Worm (Caenorhabditis elegans) whole organism, young adult: ENCODE results near the gene B0547.2.

ENCODE experiments used
- B0336.3 ChIP-seq: fragments of 200-800 bp; sonication (Bioruptor generic); IDR thresholded peaks from 2 replicates; pipeline ENCODE4 v1.3.6; 2022; ENCODE audit warnings: missing genetic modification characterization, missing compliant biosample characterization
- F52B5.7 ChIP-seq: sonication (generic microtip); optimal IDR thresholded peaks from 2 replicates; lab custom pipeline; 2016; ENCODE audit warnings: mild to moderate bottlenecking, missing genetic modification characterization, missing compliant biosample characterization
- K12H6.12 ChIP-seq: fragments of 200-800 bp; sonication (Bioruptor generic); optimal IDR thresholded peaks from 2 replicates; lab custom pipeline; 2018; ENCODE audit warnings: mild to moderate bottlenecking, missing genetic modification characterization, missing compliant biosample characterization
- Y53G8AR.9 ChIP-seq: fragments of 200-800 bp; sonication (Bioruptor generic); conservative IDR thresholded peaks from 2 replicates; pipeline ENCODE4 v1.3.6; 2022; ENCODE audit warnings: missing genetic modification reagents, missing genetic modification characterization, missing compliant biosample characterization
- ama-1 ChIP-seq, 3 experiments: fragments of 150-350 bp in 1 of 3; sonication (generic microtip) in 2 of 3; optimal IDR thresholded peaks; 2 replicates each; lab custom pipeline; 2014 to 2018; ENCODE audit warnings: missing biosample characterization in 2 of 3, missing genetic modification characterization in 2 of 3, missing genetic modification reagents in 2 of 3
- aptf-2 ChIP-seq: fragments of 200-800 bp; sonication (Bioruptor generic); conservative IDR thresholded peaks from 2 replicates; pipeline ENCODE4 v1.3.6; 2022; ENCODE audit warnings: missing genetic modification reagents, missing genetic modification characterization, missing compliant biosample characterization
- attf-3 ChIP-seq: fragments of 200-800 bp; sonication (Bioruptor generic); conservative IDR thresholded peaks from 2 replicates; pipeline ENCODE4 v1.3.6; 2022; ENCODE audit warnings: missing genetic modification reagents, missing genetic modification characterization, missing compliant biosample characterization
- attf-5 ChIP-seq: fragments of 200-800 bp; sonication (Bioruptor generic); optimal IDR thresholded peaks from 2 replicates; lab custom pipeline; 2018; ENCODE audit warnings: mild to moderate bottlenecking, missing genetic modification characterization, missing compliant biosample characterization
- ccch-3 ChIP-seq: fragments of 200-800 bp; sonication (Bioruptor generic); optimal IDR thresholded peaks from 2 replicates; lab custom pipeline; 2018; ENCODE audit warnings: mild to moderate bottlenecking, missing genetic modification characterization, missing compliant biosample characterization
- cebp-1 ChIP-seq, 2 experiments: fragments of 200-800 bp in 1 of 2; sonication (Bioruptor generic) in 1 of 2; sonication (generic microtip) in 1 of 2; IDR thresholded peaks in 1 of 2; optimal IDR thresholded peaks in 1 of 2; 2 replicates each; pipeline versions ENCODE4 v1.3.6 to Lab custom; 2017 to 2022; ENCODE audit warnings: missing compliant biosample characterization in 2 of 2, missing genetic modification characterization in 2 of 2, mild to moderate bottlenecking in 1 of 2, missing genetic modification reagents in 1 of 2, moderate library complexity in 1 of 2
- chd-7 ChIP-seq: sonication (generic microtip); optimal IDR thresholded peaks from 2 replicates; lab custom pipeline; 2016; ENCODE audit warnings: mild to moderate bottlenecking, missing genetic modification characterization, moderate library complexity, missing compliant biosample characterization
- dox-1 ChIP-seq: fragments of 200-800 bp; sonication (Bioruptor generic); IDR thresholded peaks from 2 replicates; pipeline ENCODE4 v1.3.6; 2022; ENCODE audit warnings: missing genetic modification reagents, missing genetic modification characterization, missing compliant biosample characterization
- ekl-4 ChIP-seq: fragments of 200-800 bp; sonication (Bioruptor generic); IDR thresholded peaks from 2 replicates; pipeline ENCODE4 v1.3.6; 2022; ENCODE audit warnings: missing genetic modification reagents, missing genetic modification characterization, missing compliant biosample characterization
- fkh-3 ChIP-seq: sonication (generic microtip); optimal IDR thresholded peaks from 2 replicates; lab custom pipeline; 2016; ENCODE audit warnings: mild to moderate bottlenecking, missing genetic modification characterization, missing compliant biosample characterization
- hmg-1.2 ChIP-seq: fragments of 200-800 bp; sonication (Bioruptor generic); IDR thresholded peaks from 2 replicates; pipeline ENCODE4 v1.3.6; 2022; ENCODE audit warnings: missing genetic modification reagents, missing genetic modification characterization, missing compliant biosample characterization
- lin-26 ChIP-seq: fragments of 200-800 bp; sonication (Bioruptor generic); IDR thresholded peaks from 2 replicates; pipeline ENCODE4 v1.3.6; 2022; ENCODE audit warnings: missing genetic modification reagents, missing genetic modification characterization, missing compliant biosample characterization
- lin-40 ChIP-seq: sonication (generic microtip); optimal IDR thresholded peaks from 2 replicates; lab custom pipeline; 2016; ENCODE audit warnings: missing genetic modification characterization, mild to moderate bottlenecking, missing compliant biosample characterization, missing genotype, missing genetic modification reagents
- lir-1 ChIP-seq: fragments of 200-800 bp; sonication (Bioruptor generic); conservative IDR thresholded peaks from 2 replicates; pipeline ENCODE4 v1.3.6; 2022; ENCODE audit warnings: missing genetic modification reagents, missing genetic modification characterization, missing compliant biosample characterization
- lsy-27 ChIP-seq: sonication (generic microtip); optimal IDR thresholded peaks from 2 replicates; lab custom pipeline; 2017; ENCODE audit warnings: missing genetic modification characterization, mild to moderate bottlenecking, missing compliant biosample characterization, antibody characterized with exemption, missing genotype, borderline replicate concordance; ENCODE audit not compliant: insufficient read depth
- madf-3 ChIP-seq: fragments of 200-800 bp; sonication (Bioruptor generic); IDR thresholded peaks from 2 replicates; pipeline ENCODE4 v1.3.6; 2022; ENCODE audit warnings: missing genetic modification reagents, missing genetic modification characterization, missing compliant biosample characterization
- madf-6 ChIP-seq: fragments of 200-800 bp; sonication (Bioruptor generic); IDR thresholded peaks from 2 replicates; pipeline ENCODE4 v1.3.6; 2022; ENCODE audit warnings: missing genetic modification reagents, missing genetic modification characterization, missing compliant biosample characterization
- mel-28 ChIP-seq: sonication (generic microtip); optimal IDR thresholded peaks from 2 replicates; lab custom pipeline; 2016; ENCODE audit warnings: borderline replicate concordance, mild to moderate bottlenecking, missing genetic modification characterization, missing compliant biosample characterization
- nhr-120 ChIP-seq: fragments of 200-800 bp; sonication (Bioruptor generic); IDR thresholded peaks from 2 replicates; pipeline ENCODE4 v1.3.6; 2022; ENCODE audit warnings: missing genetic modification characterization, missing compliant biosample characterization
- nhr-80 ChIP-seq: sonication (generic microtip); optimal IDR thresholded peaks from 2 replicates; lab custom pipeline; 2016; ENCODE audit warnings: missing genetic modification characterization, missing compliant biosample characterization
- pbrm-1 ChIP-seq: fragments of 200-800 bp; sonication (Bioruptor generic); IDR thresholded peaks from 2 replicates; pipeline ENCODE4 v1.3.6; 2022; ENCODE audit warnings: missing genetic modification reagents, missing genetic modification characterization, missing compliant biosample characterization
- pha-4 ChIP-seq: fragments of 150-350 bp; sonication (generic microtip); optimal IDR thresholded peaks from 2 replicates; lab custom pipeline; 2014; ENCODE audit warnings: missing biosample characterization, missing genetic modification reagents, missing genetic modification characterization
- snpc-1.3 ChIP-seq: sonication (generic microtip); optimal IDR thresholded peaks from 2 replicates; lab custom pipeline; 2017; ENCODE audit warnings: missing genetic modification characterization, mild to moderate bottlenecking, missing compliant biosample characterization, antibody characterized with exemption, moderate library complexity, missing genotype, missing genetic modification reagents; ENCODE audit not compliant: insufficient read depth
- snpc-4 ChIP-seq, 5 experiments: fragments of 150-350 bp in 1 of 5; sonication (generic microtip) in 4 of 5; optimal IDR thresholded peaks; 2 replicates each; lab custom pipeline; 2014 to 2018; ENCODE audit warnings: missing genetic modification characterization in 5 of 5, missing biosample characterization in 3 of 5, antibody characterized with exemption in 2 of 5, mild to moderate bottlenecking in 2 of 5, missing compliant biosample characterization in 2 of 5, missing genotype in 2 of 5, moderate library complexity in 2 of 5, missing genetic modification reagents in 1 of 5
- somi-1 ChIP-seq: fragments of 200-800 bp; sonication (Bioruptor generic); optimal IDR thresholded peaks from 2 replicates; lab custom pipeline; 2018; ENCODE audit warnings: mild to moderate bottlenecking, missing genetic modification characterization, missing compliant biosample characterization
- tbp1 ChIP-seq: fragments of 200-800 bp; sonication (Bioruptor generic); optimal IDR thresholded peaks from 2 replicates; lab custom pipeline; 2018; ENCODE audit warnings: mild to moderate bottlenecking, missing genetic modification characterization, missing compliant biosample characterization
- zfh-2 ChIP-seq: fragments of 200-800 bp; sonication (Bioruptor generic); conservative IDR thresholded peaks from 2 replicates; pipeline ENCODE4 v1.3.6; 2022; ENCODE audit warnings: missing genetic modification reagents, missing genetic modification characterization, missing compliant biosample characterization

Gene B0547.2

ce11 chrIV:5600316-5600715, 45.5 kb upstream of the B0547.2 start (continued):
- no peak for TF ChIP-seq attf-3
- no peak for TF ChIP-seq ccch-3 (GFP tag; lab: Kevin White, UChicago)
- 0 out of 2 replicates have a peak, but pooled peaks have one; percentile 28 for TF ChIP-seq zfh-2 (GFP tag; lab: Robert Waterston, UW)
- no peak for TF ChIP-seq madf-6 (GFP tag; lab: Robert Waterston, UW)

- TF ChIP-seq F52B5.7, result no peak
- TF ChIP-seq ekl-4 (GFP tag; lab: Robert Waterston, UW), result no peak
- TF ChIP-seq snpc-4 (GFP tag; optimal IDR thresholded peaks at IDR 0.05; lab: Kevin White, UChicago), result no peak
- peak in 1 of 4 experiments; percentile 68 for TF ChIP-seq snpc-4 (tag; optimal IDR thresholded peaks at IDR 0.05; lab: Kevin White, UChicago)
These were observed 43.4 kb upstream of the B0547.2 start for ce11 chrIV:5602415-5602814.

- TF ChIP-seq cebp-1 (GFP tag; IDR thresholded peaks at IDR 0.05; lab: Robert Waterston, UW) (0 out of 2 replicates have a peak, but pooled peaks have one; percentile 18), cebp-1 (tag; optimal IDR thresholded peaks at IDR 0.05; lab: Kevin White, UChicago) (peak; percentile 34), mel-28 (tag; lab: Kevin White, UChicago) (no peak)
These were observed 42.5 kb upstream of the B0547.2 start for ce11 chrIV:5603321-5603720.

ce11 chrIV:5604465-5604864, 41.3 kb upstream of the B0547.2 start:
- TF ChIP-seq cebp-1 (GFP tag; IDR thresholded peaks at IDR 0.05; lab: Robert Waterston, UW), result no peak
- peak; percentile 62 for TF ChIP-seq cebp-1 (tag; optimal IDR thresholded peaks at IDR 0.05; lab: Kevin White, UChicago)
- peak; percentile 15 for TF ChIP-seq nhr-80 (tag; lab: Kevin White, UChicago)
- TF ChIP-seq pha-4 (tag; lab: Kevin White, UChicago), result peak; percentile 46
- no peak for TF ChIP-seq lsy-27 (tag; lab: Kevin White, UChicago)
- TF ChIP-seq B0336.3, result peak; percentile 28; the same call in 1 of the 2 replicates
- peak; percentile 4 for TF ChIP-seq tbp1 (GFP tag; lab: Kevin White, UChicago)
- peak; percentile 55 for TF ChIP-seq attf-5
- TF ChIP-seq snpc-4 (GFP tag; optimal IDR thresholded peaks at IDR 0.05; lab: Kevin White, UChicago), result no peak
- peak in 2 of 4 experiments; percentile 11 to 45 for TF ChIP-seq snpc-4 (tag; optimal IDR thresholded peaks at IDR 0.05; lab: Kevin White, UChicago)
- TF ChIP-seq lin-26 (GFP tag; lab: Robert Waterston, UW), result 0 out of 2 replicates have a peak, but pooled peaks have one; percentile 23
- peak; percentile 30 for TF ChIP-seq chd-7
- peak; percentile 25; the same call in 1 of the 2 replicates for TF ChIP-seq dox-1 (GFP tag; lab: Robert Waterston, UW)
- TF ChIP-seq somi-1 (GFP tag; lab: Kevin White, UChicago), result peak; percentile 44
- TF ChIP-seq snpc-1.3 (tag; lab: Kevin White, UChicago), result no peak
- no peak for TF ChIP-seq fkh-3 (tag; lab: Kevin White, UChicago)
- TF ChIP-seq ama-1 (optimal IDR thresholded peaks at IDR 0.05; lab: Kevin White, UChicago), result peak; percentile 44
- TF ChIP-seq ama-1 (GFP tag; optimal IDR thresholded peaks at IDR 0.05; lab: Kevin White, UChicago), result no peak
- TF ChIP-seq madf-3, result no peak
- TF ChIP-seq hmg-1.2 (GFP tag; lab: Robert Waterston, UW), result peak; percentile 10; the same call in 1 of the 2 replicates
- TF ChIP-seq lin-40 (tag; lab: Kevin White, UChicago), result peak; percentile 40
- TF ChIP-seq aptf-2 (GFP tag; lab: Robert Waterston, UW), result no peak
- TF ChIP-seq pbrm-1 (GFP tag; lab: Robert Waterston, UW), result peak; percentile 22; the same call in 1 of the 2 replicates
- peak; percentile 62 for TF ChIP-seq K12H6.12 (tag; lab: Kevin White, UChicago)

ce11 chrIV:5605225-5605624, 40.6 kb upstream of the B0547.2 start:
- no peak for TF ChIP-seq nhr-120
- TF ChIP-seq ekl-4 (GFP tag; lab: Robert Waterston, UW), result peak; percentile 43; the same call in 1 of the 2 replicates
- TF ChIP-seq Y53G8AR.9, result no peak
- 0 out of 2 replicates have a peak, but pooled peaks have one; percentile 33 for TF ChIP-seq lir-1 (GFP tag; lab: Robert Waterston, UW)
- TF ChIP-seq aptf-2 (GFP tag; lab: Robert Waterston, UW), result no peak
- no peak for TF ChIP-seq B0336.3
- TF ChIP-seq, all 124 proteins: peak for 2
